Worm (Caenorhabditis elegans) whole organism, L4 larva: ENCODE results near the gene K02C4.5.

Experiments used
- F37D6.2 ChIP-seq: sonication (generic microtip); optimal IDR thresholded peaks from 2 replicates; lab custom pipeline; 2016; ENCODE audit warnings: mild to moderate bottlenecking, missing genetic modification characterization, missing compliant biosample characterization
- F44E2.7 ChIP-seq: fragments of 200-800 bp; sonication (Bioruptor generic); IDR thresholded peaks from 2 replicates; pipeline ENCODE4 v2.1.2; 2022; ENCODE audit warnings: missing genetic modification characterization, missing compliant biosample characterization
- F49E8.2 ChIP-seq: sonication (generic microtip); optimal IDR thresholded peaks from 2 replicates; lab custom pipeline; 2016; ENCODE audit warnings: missing compliant biosample characterization, mild to moderate bottlenecking, missing genetic modification characterization, borderline replicate concordance
- T26A8.4 ChIP-seq: fragments of 200-800 bp; sonication (Bioruptor generic); IDR thresholded peaks from 2 replicates; pipeline ENCODE4 v1.3.6; 2022; ENCODE audit warnings: missing genetic modification characterization, missing compliant biosample characterization
- Y105C5A.15 ChIP-seq: fragments of 200-800 bp; sonication (Bioruptor generic); IDR thresholded peaks from 2 replicates; pipeline ENCODE4 v1.3.6; 2022; ENCODE audit warnings: missing genetic modification characterization, missing compliant biosample characterization
- Y48G9A.11 ChIP-seq: fragments of 200-800 bp; sonication (Bioruptor generic); IDR thresholded peaks from 2 replicates; pipeline ENCODE4 v1.3.6; 2022; ENCODE audit warnings: missing genetic modification reagents, missing genetic modification characterization, missing compliant biosample characterization
- aha-1 ChIP-seq: fragments of 150-350 bp; peaks from one replicate; lab custom pipeline; 2014; ENCODE audit warnings: missing biosample characterization, missing genetic modification characterization
- attf-4 ChIP-seq: sonication (generic microtip); optimal IDR thresholded peaks from 3 replicates; lab custom pipeline; 2017; ENCODE audit warnings: missing biosample characterization, missing genetic modification characterization
- ceh-28 ChIP-seq: fragments of 150-350 bp; optimal IDR thresholded peaks from 2 replicates; lab custom pipeline; 2014; ENCODE audit warnings: missing biosample characterization, missing genetic modification reagents, missing genetic modification characterization
- daf-16 ChIP-seq, 3 experiments: sonication (generic microtip); optimal IDR thresholded peaks; 2 replicates each; lab custom pipeline; 2016 to 2017; ENCODE audit warnings: missing genetic modification characterization in 3 of 3, missing genetic modification reagents in 3 of 3, mild to moderate bottlenecking in 2 of 3, missing compliant biosample characterization in 2 of 3, missing biosample characterization in 1 of 3, moderate library complexity in 1 of 3
- dmd-8 ChIP-seq: fragments of 200-800 bp; sonication (Bioruptor generic); IDR thresholded peaks from 2 replicates; pipeline ENCODE4 v1.3.6; 2022; ENCODE audit warnings: missing genetic modification characterization, missing compliant biosample characterization
- dpl-1 ChIP-seq: fragments of 150-350 bp; optimal IDR thresholded peaks from 2 replicates; lab custom pipeline; 2014; ENCODE audit warnings: missing biosample characterization, missing genetic modification reagents, missing genetic modification characterization
- dve-1 ChIP-seq: sonication (generic microtip); optimal IDR thresholded peaks from 2 replicates; lab custom pipeline; 2017; ENCODE audit warnings: antibody characterized with exemption, mild to moderate bottlenecking, missing genetic modification characterization, missing compliant biosample characterization; ENCODE audit not compliant: insufficient read depth
- egl-43 ChIP-seq: fragments of 200-800 bp; sonication (Bioruptor generic); IDR thresholded peaks from 2 replicates; pipeline ENCODE4 v1.3.6; 2022; ENCODE audit warnings: missing genetic modification reagents, missing genetic modification characterization, missing compliant biosample characterization
- hlh-11 ChIP-seq: fragments of 200-800 bp; sonication (Bioruptor generic); optimal IDR thresholded peaks from 2 replicates; lab custom pipeline; 2018; ENCODE audit warnings: mild to moderate bottlenecking, missing genetic modification characterization, missing compliant biosample characterization
- hlh-30 ChIP-seq: sonication (generic microtip); optimal IDR thresholded peaks from 2 replicates; lab custom pipeline; 2017; ENCODE audit warnings: antibody characterized with exemption, mild to moderate bottlenecking, missing genetic modification characterization, missing compliant biosample characterization; ENCODE audit not compliant: insufficient read depth
- hmg-1.1 ChIP-seq: fragments of 200-800 bp; sonication (Bioruptor generic); IDR thresholded peaks from 2 replicates; pipeline ENCODE4 v1.3.6; 2022; ENCODE audit warnings: missing genetic modification reagents, missing genetic modification characterization, missing compliant biosample characterization
- lim-7 ChIP-seq: fragments of 200-800 bp; sonication (Bioruptor generic); IDR thresholded peaks from 2 replicates; pipeline ENCODE4 v1.3.6; 2022; ENCODE audit warnings: missing genetic modification characterization, missing compliant biosample characterization
- lin-39 ChIP-seq: fragments of 150-350 bp; optimal IDR thresholded peaks from 2 replicates; lab custom pipeline; 2014; ENCODE audit warnings: missing biosample characterization, missing genetic modification reagents, missing genetic modification characterization
- lsy-2 ChIP-seq, 2 experiments: fragments of 150-350 bp in 1 of 2; sonication (generic microtip) in 1 of 2; optimal IDR thresholded peaks; 2 replicates each; lab custom pipeline; 2014 to 2017; ENCODE audit warnings: missing biosample characterization in 2 of 2, missing genetic modification characterization in 2 of 2
- madf-9 ChIP-seq: fragments of 200-800 bp; sonication (Bioruptor generic); conservative IDR thresholded peaks from 2 replicates; pipeline ENCODE4 v1.3.6; 2022; ENCODE audit warnings: missing genetic modification reagents, missing genetic modification characterization, missing compliant biosample characterization
- mxl-2 ChIP-seq: fragments of 200-800 bp; sonication (Bioruptor generic); conservative IDR thresholded peaks from 2 replicates; pipeline ENCODE4 v1.3.6; 2022; ENCODE audit warnings: missing genetic modification reagents, missing genetic modification characterization, missing compliant biosample characterization
- nhr-102 ChIP-seq: sonication (generic microtip); optimal IDR thresholded peaks from 2 replicates; lab custom pipeline; 2016; ENCODE audit warnings: mild to moderate bottlenecking, missing genetic modification characterization, moderate library complexity, missing compliant biosample characterization
- nhr-11 ChIP-seq: fragments of 150-350 bp; optimal IDR thresholded peaks from 2 replicates; lab custom pipeline; 2014; ENCODE audit warnings: missing biosample characterization, missing genetic modification characterization
- nhr-25 ChIP-seq: sonication (generic microtip); optimal IDR thresholded peaks from 2 replicates; lab custom pipeline; 2017; ENCODE audit warnings: missing genetic modification characterization, mild to moderate bottlenecking, missing compliant biosample characterization, antibody characterized with exemption, moderate library complexity, borderline replicate concordance; ENCODE audit not compliant: insufficient read depth
- nhr-28 ChIP-seq: fragments of 150-350 bp; optimal IDR thresholded peaks from 2 replicates; lab custom pipeline; 2014; ENCODE audit warnings: missing biosample characterization, missing genetic modification characterization
- nhr-42 ChIP-seq: fragments of 200-800 bp; sonication (Bioruptor generic); IDR thresholded peaks from 2 replicates; pipeline ENCODE4 v1.3.6; 2022; ENCODE audit warnings: missing genetic modification characterization, missing compliant biosample characterization
- nhr-48 ChIP-seq: sonication (generic microtip); optimal IDR thresholded peaks from 2 replicates; lab custom pipeline; 2016; ENCODE audit warnings: mild to moderate bottlenecking, missing genetic modification characterization, missing compliant biosample characterization
- pha-4 ChIP-seq, 2 experiments: fragments of 150-350 bp in 1 of 2; fragments of 200-800 bp in 1 of 2; sonication (Bioruptor generic) in 1 of 2; IDR thresholded peaks in 1 of 2; optimal IDR thresholded peaks in 1 of 2; 2 replicates each; pipeline versions ENCODE4 v1.3.6 to Lab custom; 2014 to 2022; ENCODE audit warnings: missing genetic modification characterization in 2 of 2, missing genetic modification reagents in 2 of 2, missing biosample characterization in 1 of 2, missing compliant biosample characterization in 1 of 2
- pqm-1 ChIP-seq: sonication (generic microtip); optimal IDR thresholded peaks from 2 replicates; lab custom pipeline; 2017; ENCODE audit warnings: missing biosample characterization, missing genetic modification characterization
- saeg-2 ChIP-seq: fragments of 200-800 bp; sonication (Bioruptor generic); IDR thresholded peaks from 2 replicates; pipeline ENCODE4 v1.3.6; 2022; ENCODE audit warnings: missing genetic modification reagents, missing genetic modification characterization, missing compliant biosample characterization
- set-16 ChIP-seq: fragments of 200-800 bp; sonication (Bioruptor generic); IDR thresholded peaks from 2 replicates; pipeline ENCODE4 v1.3.6; 2022; ENCODE audit warnings: missing genetic modification reagents, missing genetic modification characterization, missing compliant biosample characterization
- spr-3 ChIP-seq: fragments of 200-800 bp; sonication (Bioruptor generic); optimal IDR thresholded peaks from 2 replicates; lab custom pipeline; 2018; ENCODE audit warnings: mild to moderate bottlenecking, missing genetic modification characterization, missing compliant biosample characterization
- unc-62 ChIP-seq, 3 experiments: fragments of 150-350 bp in 1 of 3; sonication (generic microtip); optimal IDR thresholded peaks in 2 of 3; peaks in 1 of 3; 1 replicate in 1 of 3; 2 replicates in 2 of 3; lab custom pipeline; 2014 to 2017; ENCODE audit warnings: missing biosample characterization in 3 of 3, missing genetic modification characterization in 3 of 3, missing genetic modification reagents in 3 of 3, missing genotype in 1 of 3
- zfp-3 ChIP-seq: fragments of 200-800 bp; sonication (Bioruptor generic); conservative IDR thresholded peaks from 2 replicates; pipeline ENCODE4 v1.3.6; 2022; ENCODE audit warnings: missing genetic modification reagents, missing genetic modification characterization, missing compliant biosample characterization

K02C4.5 gene

DNA sequence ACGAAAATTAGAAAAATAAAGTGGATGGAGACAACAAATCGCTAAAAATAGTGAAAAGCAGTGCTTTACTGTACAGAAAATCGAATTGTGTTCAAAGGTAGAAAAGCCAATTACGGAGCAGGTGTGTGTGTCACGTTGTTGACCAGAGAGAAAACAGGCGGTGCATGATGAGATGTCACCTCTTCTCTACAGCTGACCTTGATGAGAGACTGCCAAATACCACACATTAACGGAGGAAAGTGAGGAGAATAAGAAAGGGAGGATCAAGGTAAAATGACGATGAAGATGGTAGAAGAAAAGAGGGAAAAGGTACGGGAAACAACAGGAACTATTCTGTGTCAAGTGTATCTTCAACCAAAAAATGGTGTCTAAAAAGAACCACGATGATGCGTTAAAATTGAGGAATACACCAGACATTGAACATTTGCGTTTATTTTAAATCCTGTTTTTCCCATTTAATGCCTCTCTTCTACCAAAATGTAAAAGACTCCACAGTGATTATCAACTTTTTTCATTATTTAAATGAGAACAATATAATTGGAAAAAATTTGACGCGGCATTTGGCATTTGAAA, 21.1 kb downstream of the K02C4.5 start:
- TF ChIP-seq egl-43 (GFP tag; lab: Robert Waterston, UW) (no peak), spr-3 (GFP tag; lab: Kevin White, UChicago) (no peak), hlh-30 (tag; lab: Kevin White, UChicago) (peak; percentile 43), dpl-1 (GFP tag; lab: Kevin White, UChicago) (no peak), unc-62 (GFP tag; optimal IDR thresholded peaks at IDR 0.05 in 1 of 2; lab: Kevin White, UChicago) (peak in 1 of 2 experiments; percentile 83), unc-62 (tag; optimal IDR thresholded peaks at IDR 0.05; lab: Kevin White, UChicago) (no peak), nhr-25 (peak; percentile 59)
- TF ChIP-seq, all 104 proteins: peak for 3

DNA sequence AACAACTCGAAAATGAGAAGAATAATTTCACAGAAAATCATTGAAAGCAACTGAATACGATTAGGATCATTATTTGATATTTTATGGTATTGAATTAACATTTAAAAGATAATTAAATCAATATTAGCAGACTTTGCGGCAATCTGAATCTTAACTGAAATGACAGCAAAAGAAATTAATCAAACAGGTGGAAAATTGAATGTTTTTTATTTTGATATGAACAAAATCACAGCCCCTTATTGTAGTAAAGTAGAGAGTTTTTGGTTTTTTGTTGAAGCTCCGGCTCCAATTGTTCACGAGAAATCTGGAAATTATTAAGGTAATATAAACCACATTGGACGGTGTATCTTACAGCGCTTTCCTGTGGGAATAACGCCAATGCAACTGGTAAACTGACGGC, 23.8 kb downstream of the K02C4.5 start, which contains the start of gene sre-2:
TSS of gene sre-2 (minus strand) at position 101 of the 400 bp plus-strand sequence.
- no peak for TF ChIP-seq F37D6.2 (tag; lab: Kevin White, UChicago)
- TF ChIP-seq unc-62 (GFP tag; optimal IDR thresholded peaks at IDR 0.05 in 1 of 2; lab: Kevin White, UChicago) = no peak
- no peak for TF ChIP-seq unc-62 (tag; optimal IDR thresholded peaks at IDR 0.05; lab: Kevin White, UChicago)

DNA sequence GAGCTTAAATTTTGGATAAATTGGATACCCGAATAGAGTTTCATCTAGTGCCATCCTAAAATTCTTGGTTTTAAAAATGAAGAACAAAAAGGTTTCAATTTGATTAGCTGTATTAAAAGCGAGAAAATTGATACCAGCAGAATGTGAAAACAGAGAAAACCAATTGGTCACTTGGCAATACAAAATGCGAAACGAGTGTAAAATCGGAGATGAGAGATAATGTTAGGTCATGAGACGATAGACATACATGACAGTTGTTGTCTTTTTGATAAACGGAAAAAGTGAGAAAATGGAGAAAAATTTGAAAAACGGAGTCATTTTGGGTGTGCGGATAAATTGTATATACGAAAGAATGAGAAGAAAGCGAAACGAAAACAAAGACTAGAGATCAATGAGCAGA, 26.8 kb downstream of the K02C4.5 start, which contains the start of gene sfxn-5:
TSS of gene sfxn-5 (minus strand) at position 55 of the 400 bp plus-strand sequence.
- no peak for TF ChIP-seq lin-39 (tag; lab: Kevin White, UChicago)
- TF ChIP-seq Y48G9A.11 (GFP tag; lab: Robert Waterston, UW) = no peak
- no peak for TF ChIP-seq attf-4 (tag; lab: Kevin White, UChicago)
- peak; percentile 57 for TF ChIP-seq hlh-30 (tag; lab: Kevin White, UChicago)
- TF ChIP-seq pha-4 (GFP tag; IDR thresholded peaks at IDR 0.05; lab: Robert Waterston, UW) = no peak
- TF ChIP-seq pha-4 (tag; optimal IDR thresholded peaks at IDR 0.05; lab: Kevin White, UChicago) = no peak
- no peak for TF ChIP-seq lim-7
- no peak for TF ChIP-seq nhr-25
- TF ChIP-seq nhr-28 (tag; lab: Kevin White, UChicago) = peak; percentile 65
- TF ChIP-seq dmd-8 (GFP tag; lab: Robert Waterston, UW) = no peak
- peak; percentile 65 for TF ChIP-seq pqm-1
- no peak for TF ChIP-seq Y105C5A.15 (GFP tag; lab: Robert Waterston, UW)
- no peak for TF ChIP-seq ceh-28
- TF ChIP-seq saeg-2 (GFP tag; lab: Robert Waterston, UW) = no peak
- TF ChIP-seq F44E2.7 (GFP tag; lab: Robert Waterston, UW) = no peak
- TF ChIP-seq daf-16 (GFP tag; optimal IDR thresholded peaks at IDR 0.05; lab: Kevin White, UChicago) = no peak
- peak; percentile 68 for TF ChIP-seq daf-16 (tag; optimal IDR thresholded peaks at IDR 0.05; lab: Kevin White, UChicago)
- peak; percentile 45 for TF ChIP-seq hlh-11
- peak in 1 of 2 experiments; percentile 42 for TF ChIP-seq lsy-2 (tag; optimal IDR thresholded peaks at IDR 0.05; lab: Kevin White, UChicago)
- no peak for TF ChIP-seq T26A8.4 (GFP tag; lab: Robert Waterston, UW)
- no peak for TF ChIP-seq nhr-48
- TF ChIP-seq unc-62 (GFP tag; optimal IDR thresholded peaks at IDR 0.05 in 1 of 2; lab: Kevin White, UChicago) = peak in 1 of 2 experiments; percentile 13
- TF ChIP-seq unc-62 (tag; optimal IDR thresholded peaks at IDR 0.05; lab: Kevin White, UChicago) = no peak
- no peak for TF ChIP-seq mxl-2 (GFP tag; lab: Robert Waterston, UW)
- no peak for TF ChIP-seq set-16 (GFP tag; lab: Robert Waterston, UW)
- TF ChIP-seq nhr-102 (tag; lab: Kevin White, UChicago) = no peak
- no peak for TF ChIP-seq zfp-3 (GFP tag; lab: Robert Waterston, UW)
- peak; percentile 8 for TF ChIP-seq nhr-11 (tag; lab: Kevin White, UChicago)
- TF ChIP-seq hmg-1.1 = no peak
- TF ChIP-seq nhr-42 (GFP tag; lab: Robert Waterston, UW) = no peak
- TF ChIP-seq F49E8.2 (tag; lab: Kevin White, UChicago) = no peak
- TF ChIP-seq madf-9 (GFP tag; lab: Robert Waterston, UW) = no peak
- TF ChIP-seq dve-1 (tag; lab: Kevin White, UChicago) = peak; percentile 42
- no peak for TF ChIP-seq aha-1
